Fruit fly (Drosophila melanogaster) whole organism, prepupa: ENCODE data around the gene Mur18B.

Experiments
- CG4318 ChIP-seq: fragments of 200-800 bp; sonication (Bioruptor generic); optimal IDR thresholded peaks from 3 replicates; lab custom pipeline; 2017; ENCODE audit warnings: missing biosample characterization, mild to moderate bottlenecking, missing genetic modification characterization
- Gug ChIP-seq: fragments of 200-800 bp; sonication (Bioruptor generic); IDR thresholded peaks from 2 replicates; pipeline ENCODE4 v1.3.6; 2022; ENCODE audit warnings: missing biosample characterization, missing genetic modification characterization

Mur18B gene

dm6 chrX:19264396-19264795 lies 51.3 kb downstream of the Mur18B start:
- TF ChIP-seq CG4318 (GFP tag; lab: Kevin White, UChicago), result no peak
- no peak for TF ChIP-seq Gug (GFP tag; lab: Robert Waterston, UW)
- TF ChIP-seq, all 60 proteins: peak for 0
